Worm (Caenorhabditis elegans): ENCODE results near the gene Y6E2A.1.

Y6E2A.1 gene

ce11 chrV:15715636-15716035, 5.3 kb upstream of the Y6E2A.1 start:
- TF ChIP-seq T22C8.4 (GFP tag; IDR thresholded peaks at IDR 0.05) (no peak), ztf-23 (GFP tag; IDR thresholded peaks at IDR 0.05) (no peak), klf-2 (GFP tag; conservative IDR thresholded peaks at IDR 0.05) (no peak), ztf-29 (GFP tag; IDR thresholded peaks at IDR 0.05) (no peak), tab-1 (GFP tag; IDR thresholded peaks at IDR 0.05) (no peak), flt-1 (GFP tag; IDR thresholded peaks at IDR 0.05) (no peak), med-1 (GFP tag; optimal IDR thresholded peaks at IDR 0.05; ENCODE audit: insufficient read depth) (no peak), cog-1 (tag; optimal IDR thresholded peaks at IDR 0.05) (no peak), ref-1 (GFP tag; conservative IDR thresholded peaks at IDR 0.05) (no peak)

ce11 chrV:15712385-15712784, 2.1 kb upstream of the Y6E2A.1 start:
- TF ChIP-seq ref-1 (GFP tag; conservative IDR thresholded peaks at IDR 0.05) (no peak), klf-2 (GFP tag; conservative IDR thresholded peaks at IDR 0.05) (no peak), tab-1 (GFP tag; IDR thresholded peaks at IDR 0.05) (no peak), cog-1 (tag; optimal IDR thresholded peaks at IDR 0.05) (no peak), med-1 (GFP tag; optimal IDR thresholded peaks at IDR 0.05; ENCODE audit: insufficient read depth) (no peak), T22C8.4 (GFP tag; IDR thresholded peaks at IDR 0.05) (no peak), flt-1 (GFP tag; IDR thresholded peaks at IDR 0.05) (no peak), ztf-23 (GFP tag; IDR thresholded peaks at IDR 0.05) (no peak), ztf-29 (GFP tag; IDR thresholded peaks at IDR 0.05) (no peak)

- TF ChIP-seq med-1 (GFP tag; optimal IDR thresholded peaks at IDR 0.05; ENCODE audit: insufficient read depth) (no peak), klf-2 (GFP tag; conservative IDR thresholded peaks at IDR 0.05) (no peak), ztf-23 (GFP tag; IDR thresholded peaks at IDR 0.05) (no peak), flt-1 (GFP tag; IDR thresholded peaks at IDR 0.05) (no peak), ref-1 (GFP tag; conservative IDR thresholded peaks at IDR 0.05) (no peak), cog-1 (tag; optimal IDR thresholded peaks at IDR 0.05) (no peak), T22C8.4 (GFP tag; IDR thresholded peaks at IDR 0.05) (no peak), ztf-29 (GFP tag; IDR thresholded peaks at IDR 0.05) (no peak), tab-1 (GFP tag; IDR thresholded peaks at IDR 0.05) (no peak)
Measured at ce11 chrV:15711898-15712297, 1.6 kb upstream of the Y6E2A.1 start, which contains the start of gene str-101. str-101 (minus strand) TSS chrV:15711998.

- TF ChIP-seq flt-1 (GFP tag; IDR thresholded peaks at IDR 0.05) (no peak), med-1 (GFP tag; optimal IDR thresholded peaks at IDR 0.05; ENCODE audit: insufficient read depth) (no peak), cog-1 (tag; optimal IDR thresholded peaks at IDR 0.05) (no peak), klf-2 (GFP tag; conservative IDR thresholded peaks at IDR 0.05) (no peak), ref-1 (GFP tag; conservative IDR thresholded peaks at IDR 0.05) (no peak), ztf-29 (GFP tag; IDR thresholded peaks at IDR 0.05) (no peak)
Measured at ce11 chrV:15707982-15708381, 2.3 kb downstream of the Y6E2A.1 start.

- TF ChIP-seq cog-1 (tag; optimal IDR thresholded peaks at IDR 0.05) (no peak), ztf-23 (GFP tag; IDR thresholded peaks at IDR 0.05) (no peak), flt-1 (GFP tag; IDR thresholded peaks at IDR 0.05) (no peak), med-1 (GFP tag; optimal IDR thresholded peaks at IDR 0.05; ENCODE audit: insufficient read depth) (no peak), klf-2 (GFP tag; conservative IDR thresholded peaks at IDR 0.05) (no peak), ref-1 (GFP tag; conservative IDR thresholded peaks at IDR 0.05) (no peak), tab-1 (GFP tag; IDR thresholded peaks at IDR 0.05) (no peak), T22C8.4 (GFP tag; IDR thresholded peaks at IDR 0.05) (no peak), ztf-29 (GFP tag; IDR thresholded peaks at IDR 0.05) (no peak)
Measured at ce11 chrV:15704745-15705144, 5.6 kb downstream of the Y6E2A.1 start, which contains the start of gene twk-34. twk-34 (plus strand) TSS chrV:15704960.

- TF ChIP-seq ztf-23 (GFP tag; IDR thresholded peaks at IDR 0.05) = no peak
- no peak for TF ChIP-seq med-1 (GFP tag; optimal IDR thresholded peaks at IDR 0.05; ENCODE audit: insufficient read depth)
- no peak for TF ChIP-seq ztf-29 (GFP tag; IDR thresholded peaks at IDR 0.05)
- TF ChIP-seq klf-2 (GFP tag; conservative IDR thresholded peaks at IDR 0.05) = no peak
- no peak for TF ChIP-seq ref-1 (GFP tag; conservative IDR thresholded peaks at IDR 0.05)
- no peak for TF ChIP-seq cog-1 (tag; optimal IDR thresholded peaks at IDR 0.05)
- TF ChIP-seq flt-1 (GFP tag; IDR thresholded peaks at IDR 0.05) = no peak
- TF ChIP-seq tab-1 (GFP tag; IDR thresholded peaks at IDR 0.05) = no peak
- TF ChIP-seq T22C8.4 (GFP tag; IDR thresholded peaks at IDR 0.05) = no peak
Measured at ce11 chrV:15702263-15702662, 8.0 kb downstream of the Y6E2A.1 start, which contains the start of gene nhr-53. nhr-53 (minus strand) TSS chrV:15702363.

- TF ChIP-seq ztf-29 (GFP tag; IDR thresholded peaks at IDR 0.05) (no peak), med-1 (GFP tag; optimal IDR thresholded peaks at IDR 0.05; ENCODE audit: insufficient read depth) (no peak), T22C8.4 (GFP tag; IDR thresholded peaks at IDR 0.05) (no peak), cog-1 (tag; optimal IDR thresholded peaks at IDR 0.05) (no peak), ref-1 (GFP tag; conservative IDR thresholded peaks at IDR 0.05) (no peak)
Measured at ce11 chrV:15699799-15700198, 10.5 kb downstream of the Y6E2A.1 start, which contains the start of gene nhr-199. nhr-199 (minus strand) TSS chrV:15699899.

ce11 chrV:15698099-15698498, 12.2 kb downstream of the Y6E2A.1 start, which contains the start of gene srx-29:
srx-29 (minus strand) TSS chrV:15698199.
- TF ChIP-seq flt-1 (GFP tag; IDR thresholded peaks at IDR 0.05) (no peak), klf-2 (GFP tag; conservative IDR thresholded peaks at IDR 0.05) (no peak), tab-1 (GFP tag; IDR thresholded peaks at IDR 0.05) (no peak), med-1 (GFP tag; optimal IDR thresholded peaks at IDR 0.05; ENCODE audit: insufficient read depth) (no peak), ref-1 (GFP tag; conservative IDR thresholded peaks at IDR 0.05) (no peak), T22C8.4 (GFP tag; IDR thresholded peaks at IDR 0.05) (no peak), cog-1 (tag; optimal IDR thresholded peaks at IDR 0.05) (no peak), ztf-23 (GFP tag; IDR thresholded peaks at IDR 0.05) (no peak), ztf-29 (GFP tag; IDR thresholded peaks at IDR 0.05) (no peak)

- TF ChIP-seq med-1 (GFP tag; optimal IDR thresholded peaks at IDR 0.05; ENCODE audit: insufficient read depth) (no peak), flt-1 (GFP tag; IDR thresholded peaks at IDR 0.05) (no peak)
Measured at ce11 chrV:15693682-15694081, 16.6 kb downstream of the Y6E2A.1 start, which contains the start of gene nhr-198. nhr-198 (plus strand) TSS chrV:15693994.

- TF ChIP-seq ztf-29 (GFP tag; IDR thresholded peaks at IDR 0.05) (no peak), flt-1 (GFP tag; IDR thresholded peaks at IDR 0.05) (no peak), ztf-23 (GFP tag; IDR thresholded peaks at IDR 0.05) (no peak), ref-1 (GFP tag; conservative IDR thresholded peaks at IDR 0.05) (no peak), tab-1 (GFP tag; IDR thresholded peaks at IDR 0.05) (no peak), klf-2 (GFP tag; conservative IDR thresholded peaks at IDR 0.05) (no peak), T22C8.4 (GFP tag; IDR thresholded peaks at IDR 0.05) (no peak), med-1 (GFP tag; optimal IDR thresholded peaks at IDR 0.05; ENCODE audit: insufficient read depth) (no peak), cog-1 (tag; optimal IDR thresholded peaks at IDR 0.05) (no peak)
Measured at ce11 chrV:15689952-15690351, 20.3 kb downstream of the Y6E2A.1 start, which contains the start of gene nhr-268. nhr-268 (plus strand) TSS chrV:15690252.
